Worm (Caenorhabditis elegans): ENCODE data around the gene C34F6.7.

C34F6.7 gene

DNA sequence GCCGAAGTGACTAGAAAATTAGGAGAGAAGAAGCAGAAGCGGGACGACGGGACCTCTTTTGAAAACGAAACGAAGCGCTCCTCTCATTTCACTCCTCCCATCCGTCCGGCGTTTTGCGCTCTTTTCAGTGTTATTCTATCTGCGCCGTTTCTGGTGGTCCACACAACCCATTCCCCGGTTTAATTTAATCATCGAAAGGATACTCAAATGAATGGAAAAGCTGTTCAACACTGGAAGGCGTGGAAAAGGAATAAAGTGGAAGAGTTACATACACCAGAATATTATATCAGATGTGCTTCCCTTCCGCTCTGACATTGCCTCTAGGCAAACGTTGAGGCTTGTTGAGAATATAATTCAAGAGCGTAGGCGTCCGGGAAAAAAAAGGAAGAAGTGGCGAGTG, 29.8 kb upstream of the C34F6.7 start:
- TF ChIP-seq ztf-23 (GFP tag; IDR thresholded peaks at IDR 0.05), result 0 out of 2 replicates have a peak, but pooled peaks have one; percentile 41
- TF ChIP-seq T22C8.4 (GFP tag; IDR thresholded peaks at IDR 0.05), result no peak

DNA sequence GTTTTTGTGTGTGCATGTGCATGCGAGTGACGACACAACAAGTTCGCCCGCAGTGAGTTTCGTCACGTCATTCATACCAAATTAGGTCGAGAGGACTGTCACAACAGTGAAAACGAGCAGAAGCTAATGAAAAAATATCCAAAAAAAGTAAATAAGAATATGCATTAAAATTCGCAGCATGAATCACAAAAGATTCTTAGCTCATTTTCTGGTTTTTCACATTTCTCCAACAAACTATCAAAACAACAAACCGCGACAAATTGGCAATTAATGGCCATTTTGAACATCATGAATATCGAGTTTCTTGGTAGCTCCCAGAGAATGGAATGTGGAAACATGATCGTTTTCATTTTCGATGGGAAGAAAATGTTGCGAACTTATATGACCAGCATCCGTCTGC, 28.3 kb upstream of the C34F6.7 start:
- TF ChIP-seq tab-1 (GFP tag; IDR thresholded peaks at IDR 0.05) (no peak), ztf-23 (GFP tag; IDR thresholded peaks at IDR 0.05) (no peak), flt-1 (GFP tag; IDR thresholded peaks at IDR 0.05) (no peak), med-1 (GFP tag; optimal IDR thresholded peaks at IDR 0.05; ENCODE audit: insufficient read depth) (no peak), T22C8.4 (GFP tag; IDR thresholded peaks at IDR 0.05) (no peak), ztf-29 (GFP tag; IDR thresholded peaks at IDR 0.05) (no peak), klf-2 (GFP tag; conservative IDR thresholded peaks at IDR 0.05) (no peak), ref-1 (GFP tag; conservative IDR thresholded peaks at IDR 0.05) (no peak), cog-1 (tag; optimal IDR thresholded peaks at IDR 0.05) (no peak)

DNA sequence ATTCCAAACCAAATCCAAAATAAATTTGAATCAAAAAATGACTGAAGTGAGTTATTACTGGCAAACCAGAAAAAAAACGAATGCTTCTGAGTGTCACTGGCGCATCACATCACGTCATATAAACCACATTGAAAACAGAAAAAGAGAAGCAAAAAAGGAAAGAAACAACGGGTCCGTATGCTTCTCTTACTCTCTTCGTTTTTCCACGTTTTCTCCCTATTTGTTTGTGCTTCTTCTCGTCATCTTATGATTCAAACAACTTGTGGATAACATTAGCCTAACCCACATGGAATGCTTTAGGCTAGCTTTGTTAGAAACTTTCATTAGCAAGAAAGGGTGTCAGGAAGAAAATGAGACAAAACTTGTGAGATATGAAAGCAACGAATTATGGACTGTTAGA, 26.2 kb upstream of the C34F6.7 start:
- TF ChIP-seq ztf-23 (GFP tag; IDR thresholded peaks at IDR 0.05) (no peak), cog-1 (tag; optimal IDR thresholded peaks at IDR 0.05) (no peak), tab-1 (GFP tag; IDR thresholded peaks at IDR 0.05) (no peak), T22C8.4 (GFP tag; IDR thresholded peaks at IDR 0.05) (no peak)

DNA sequence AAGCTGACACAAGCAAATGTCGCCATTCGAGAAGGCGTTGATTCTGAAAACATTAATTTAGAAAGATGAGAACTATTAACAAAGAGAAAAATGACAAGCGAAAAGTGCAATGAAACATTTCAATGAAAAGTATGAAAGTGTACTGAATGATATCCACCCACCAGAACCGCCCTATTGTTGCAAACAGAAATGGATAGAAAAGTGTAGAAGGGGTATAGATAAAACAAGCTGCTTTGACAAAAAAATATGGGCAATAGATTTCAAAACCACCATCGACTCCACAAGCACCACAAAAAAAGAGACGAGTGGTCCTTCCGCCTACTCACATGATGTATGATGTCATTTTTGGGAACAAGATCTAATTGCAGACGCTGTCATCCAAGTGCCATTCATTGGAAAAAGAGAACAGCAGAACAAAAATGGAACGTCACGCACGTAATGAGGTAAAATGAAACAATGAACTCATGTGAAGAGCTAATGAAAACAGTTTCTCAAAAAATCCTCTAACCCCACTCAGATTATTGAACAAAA, 25.4 kb upstream of the C34F6.7 start, which contains the start of gene C34F6.10:
Gene C34F6.10 (minus strand): TSS at position 51 of the 531 bp plus-strand sequence.
- TF ChIP-seq med-1 (GFP tag; optimal IDR thresholded peaks at IDR 0.05; ENCODE audit: insufficient read depth) (no peak), tab-1 (GFP tag; IDR thresholded peaks at IDR 0.05) (no peak), ztf-29 (GFP tag; IDR thresholded peaks at IDR 0.05) (no peak), cog-1 (tag; optimal IDR thresholded peaks at IDR 0.05) (no peak), ref-1 (GFP tag; conservative IDR thresholded peaks at IDR 0.05) (no peak), ztf-23 (GFP tag; IDR thresholded peaks at IDR 0.05) (no peak), T22C8.4 (GFP tag; IDR thresholded peaks at IDR 0.05) (no peak), flt-1 (GFP tag; IDR thresholded peaks at IDR 0.05) (no peak), klf-2 (GFP tag; conservative IDR thresholded peaks at IDR 0.05) (no peak)

DNA sequence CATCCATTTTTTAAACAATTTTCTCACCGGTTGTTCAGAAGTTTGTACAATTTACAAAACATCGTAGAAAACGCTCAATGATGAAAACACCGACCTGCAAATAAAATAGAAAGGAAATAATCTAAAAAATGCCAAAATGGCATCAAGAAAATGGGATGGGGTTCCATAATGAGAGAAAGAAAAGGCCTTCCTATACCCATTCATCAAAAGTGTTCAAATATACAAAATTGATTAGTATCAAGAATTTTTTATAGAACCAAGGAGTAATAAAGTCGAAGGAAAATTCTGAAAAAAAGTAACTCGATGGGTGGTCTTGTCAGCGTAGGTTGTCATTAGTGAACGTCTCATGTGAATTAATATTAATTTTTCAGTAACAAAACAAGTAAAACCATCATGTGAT, 11.3 kb upstream of the C34F6.7 start, which contains the start of gene C34F6.12:
Gene C34F6.12 (minus strand): TSS at position 101 of the 400 bp plus-strand sequence.
- no peak for TF ChIP-seq ztf-29 (GFP tag; IDR thresholded peaks at IDR 0.05)
- no peak for TF ChIP-seq tab-1 (GFP tag; IDR thresholded peaks at IDR 0.05)

DNA sequence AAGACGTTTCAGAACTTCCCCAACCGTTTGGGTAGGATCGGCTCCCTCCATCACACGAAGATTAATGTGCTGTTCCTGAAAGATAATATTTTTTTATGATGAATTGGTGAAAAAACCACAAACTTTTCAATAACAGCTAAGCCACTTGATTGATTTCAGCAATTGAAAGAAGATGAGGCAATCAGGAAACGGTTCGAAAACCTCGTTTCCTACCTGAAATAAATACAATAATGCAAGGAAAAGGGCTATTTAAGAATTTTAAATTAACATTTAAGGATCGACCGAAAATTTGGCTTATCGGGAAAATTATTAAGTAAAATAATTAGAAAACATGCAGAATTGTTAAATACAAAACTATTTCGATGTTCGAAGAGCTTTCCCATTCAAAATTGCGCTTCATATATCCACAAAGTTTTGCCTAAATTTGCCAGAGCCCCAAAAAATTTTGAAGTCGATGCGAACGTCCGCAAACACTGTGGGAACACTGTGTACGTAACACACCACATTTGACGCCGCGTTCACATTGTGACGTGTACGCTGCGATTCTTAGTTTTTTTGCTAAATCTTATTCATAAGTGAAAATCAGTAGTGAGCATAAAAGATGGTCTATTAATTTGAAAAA, 7.4 kb upstream of the C34F6.7 start, which contains the start of gene C34F6.9:
Gene C34F6.9 (minus strand): TSS at position 51 of the 622 bp plus-strand sequence.
- no peak for TF ChIP-seq med-1 (GFP tag; optimal IDR thresholded peaks at IDR 0.05; ENCODE audit: insufficient read depth)
- TF ChIP-seq ref-1 (GFP tag; conservative IDR thresholded peaks at IDR 0.05), result no peak
- no peak for TF ChIP-seq cog-1 (tag; optimal IDR thresholded peaks at IDR 0.05)
- no peak for TF ChIP-seq flt-1 (GFP tag; IDR thresholded peaks at IDR 0.05)
- no peak for TF ChIP-seq tab-1 (GFP tag; IDR thresholded peaks at IDR 0.05)
- no peak for TF ChIP-seq T22C8.4 (GFP tag; IDR thresholded peaks at IDR 0.05)
- no peak for TF ChIP-seq ztf-29 (GFP tag; IDR thresholded peaks at IDR 0.05)
- TF ChIP-seq klf-2 (GFP tag; conservative IDR thresholded peaks at IDR 0.05), result no peak
- no peak for TF ChIP-seq ztf-23 (GFP tag; IDR thresholded peaks at IDR 0.05)

DNA sequence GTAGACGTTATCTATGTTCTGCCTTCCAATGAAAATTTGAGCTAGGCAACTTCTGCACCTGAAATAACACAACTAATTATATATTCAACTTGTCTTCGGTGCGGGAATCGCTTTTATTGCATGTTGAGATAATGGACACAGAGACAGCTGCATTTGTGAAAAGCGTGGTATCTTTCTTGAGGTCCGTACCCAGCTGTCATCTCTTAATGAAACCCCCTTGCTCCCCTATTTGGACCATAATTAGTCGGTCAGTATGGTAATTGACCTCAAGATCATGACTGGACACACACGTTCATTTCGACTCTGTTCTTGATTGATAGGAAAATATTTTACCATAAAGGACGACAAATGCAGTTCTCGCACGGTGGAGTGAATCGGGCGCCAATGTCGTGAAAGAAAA, 3.9 kb downstream of the C34F6.7 start:
- TF ChIP-seq tab-1 (GFP tag; IDR thresholded peaks at IDR 0.05) (no peak), cog-1 (tag; optimal IDR thresholded peaks at IDR 0.05) (no peak), ref-1 (GFP tag; conservative IDR thresholded peaks at IDR 0.05) (no peak), flt-1 (GFP tag; IDR thresholded peaks at IDR 0.05) (no peak), klf-2 (GFP tag; conservative IDR thresholded peaks at IDR 0.05) (no peak), ztf-23 (GFP tag; IDR thresholded peaks at IDR 0.05) (no peak), med-1 (GFP tag; optimal IDR thresholded peaks at IDR 0.05; ENCODE audit: insufficient read depth) (no peak), ztf-29 (GFP tag; IDR thresholded peaks at IDR 0.05) (no peak), T22C8.4 (GFP tag; IDR thresholded peaks at IDR 0.05) (no peak)

DNA sequence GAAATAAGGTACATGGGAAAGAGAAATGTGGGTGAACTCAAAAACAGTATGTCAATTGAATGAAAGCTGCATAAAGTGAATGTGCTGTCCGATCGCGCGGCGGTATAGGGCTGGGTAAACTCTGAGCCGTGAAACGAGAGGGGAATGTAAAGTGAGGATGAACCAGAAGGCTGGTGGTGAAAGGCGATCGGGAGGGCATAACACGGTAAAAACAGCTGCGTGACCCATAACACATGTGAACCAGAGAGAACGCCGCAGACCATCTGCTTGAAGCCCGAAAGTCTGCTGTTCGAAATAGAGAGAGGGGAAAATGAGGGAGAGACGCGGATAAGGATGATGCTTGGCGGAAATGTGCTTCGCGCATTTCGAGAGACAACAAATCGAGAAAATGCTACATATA, 4.9 kb downstream of the C34F6.7 start:
- TF ChIP-seq cog-1 (tag; optimal IDR thresholded peaks at IDR 0.05) (no peak), tab-1 (GFP tag; IDR thresholded peaks at IDR 0.05) (0 out of 2 replicates have a peak, but pooled peaks have one; percentile 50), ref-1 (GFP tag; conservative IDR thresholded peaks at IDR 0.05) (no peak)

DNA sequence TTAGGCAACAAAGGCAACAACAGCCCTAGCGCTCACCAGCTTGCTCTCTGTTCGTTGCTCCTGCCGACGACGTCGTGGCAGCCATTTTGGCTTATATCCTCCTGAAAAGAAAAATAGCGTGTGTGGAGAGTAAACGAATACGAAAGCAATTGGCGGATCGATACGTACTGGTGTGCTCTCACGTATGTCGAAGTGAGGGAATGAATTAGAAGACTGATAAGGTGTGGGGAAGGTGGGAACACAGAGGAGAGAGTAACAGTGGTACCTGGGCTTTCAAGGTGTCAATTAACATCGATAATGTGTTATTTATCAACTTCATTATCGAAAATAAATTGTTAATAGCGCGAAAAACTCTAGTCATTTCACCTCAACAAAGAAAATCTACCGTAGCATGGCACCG, 6.5 kb downstream of the C34F6.7 start, which contains the start of gene C34F6.5:
Gene C34F6.5 (minus strand): TSS at position 101 of the 400 bp plus-strand sequence.
- TF ChIP-seq klf-2 (GFP tag; conservative IDR thresholded peaks at IDR 0.05) (no peak), med-1 (GFP tag; optimal IDR thresholded peaks at IDR 0.05; ENCODE audit: insufficient read depth) (no peak), ref-1 (GFP tag; conservative IDR thresholded peaks at IDR 0.05) (no peak), tab-1 (GFP tag; IDR thresholded peaks at IDR 0.05) (no peak), T22C8.4 (GFP tag; IDR thresholded peaks at IDR 0.05) (no peak), ztf-29 (GFP tag; IDR thresholded peaks at IDR 0.05) (no peak), ztf-23 (GFP tag; IDR thresholded peaks at IDR 0.05) (no peak), cog-1 (tag; optimal IDR thresholded peaks at IDR 0.05) (no peak), flt-1 (GFP tag; IDR thresholded peaks at IDR 0.05) (no peak)

DNA sequence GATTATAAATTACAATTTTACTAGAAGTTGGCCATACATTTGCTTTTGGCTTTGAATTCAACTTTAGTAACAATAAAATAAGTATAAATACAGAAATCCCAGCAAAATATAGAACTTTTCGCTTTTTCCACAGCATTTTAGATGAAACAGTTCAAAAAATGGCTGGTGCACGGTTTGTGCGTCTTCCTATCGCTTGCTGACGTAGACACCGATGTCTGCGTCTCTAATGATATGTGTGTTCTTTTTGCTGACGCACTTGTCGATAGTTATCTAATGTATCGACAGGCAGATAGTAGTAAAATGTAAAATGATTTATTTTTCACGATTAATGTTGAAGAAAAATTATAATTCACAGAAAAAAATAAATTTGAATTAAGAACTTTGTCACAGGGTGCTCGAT, 8.3 kb downstream of the C34F6.7 start, which contains the start of gene hst-2:
Gene hst-2 (minus strand): TSS at position 203 of the 400 bp plus-strand sequence.
- TF ChIP-seq tab-1 (GFP tag; IDR thresholded peaks at IDR 0.05), result no peak
- TF ChIP-seq klf-2 (GFP tag; conservative IDR thresholded peaks at IDR 0.05), result no peak
- TF ChIP-seq med-1 (GFP tag; optimal IDR thresholded peaks at IDR 0.05; ENCODE audit: insufficient read depth), result no peak
- no peak for TF ChIP-seq T22C8.4 (GFP tag; IDR thresholded peaks at IDR 0.05)
- TF ChIP-seq ref-1 (GFP tag; conservative IDR thresholded peaks at IDR 0.05), result no peak
- TF ChIP-seq cog-1 (tag; optimal IDR thresholded peaks at IDR 0.05), result peak; percentile 75
- peak; percentile 67 for TF ChIP-seq flt-1 (GFP tag; IDR thresholded peaks at IDR 0.05)
- peak; percentile 52; the same call in 1 of the 2 replicates for TF ChIP-seq ztf-23 (GFP tag; IDR thresholded peaks at IDR 0.05)
- TF ChIP-seq ztf-29 (GFP tag; IDR thresholded peaks at IDR 0.05), result no peak

Data from whole organism, midembryonic.